Fruit fly (Drosophila melanogaster) whole organism, prepupa: ENCODE results near the gene tey.
A peak's percentile ranks its signal among the peaks of the same experiment; 100 is the strongest.

Source experiments
- CG11902 ChIP-seq: fragments of 200-800 bp; sonication (Bioruptor generic); optimal IDR thresholded peaks from 3 replicates; lab custom pipeline; 2016; ENCODE audit warnings: missing biosample characterization, missing genetic modification characterization
- CG15336 ChIP-seq: fragments of 200-800 bp; sonication (Bioruptor generic); IDR thresholded peaks from 2 replicates; pipeline ENCODE4 v1.3.6; 2022; ENCODE audit warnings: missing biosample characterization, missing genetic modification characterization
- CG3032 ChIP-seq: fragments of 200-800 bp; optimal IDR thresholded peaks from 2 replicates; lab custom pipeline; 2019; ENCODE audit warnings: missing biosample characterization, mild to moderate bottlenecking, missing genetic modification characterization, moderate library complexity
- CG3919 ChIP-seq: fragments of 200-800 bp; sonication (Bioruptor generic); optimal IDR thresholded peaks from 3 replicates; lab custom pipeline; 2016; ENCODE audit warnings: missing biosample characterization, missing genetic modification characterization
- CG6163 ChIP-seq: fragments of 200-800 bp; sonication (Bioruptor generic); IDR thresholded peaks from 3 replicates; pipeline ENCODE4 v1.3.6; 2022; ENCODE audit warnings: missing biosample characterization, missing genetic modification characterization
- CG6792 ChIP-seq: fragments of 200-800 bp; sonication (Bioruptor generic); optimal IDR thresholded peaks from 3 replicates; lab custom pipeline; 2016; ENCODE audit warnings: missing biosample characterization, missing genetic modification characterization
- CG6808 ChIP-seq: fragments of 200-800 bp; sonication (Bioruptor generic); optimal IDR thresholded peaks from 3 replicates; lab custom pipeline; 2017; ENCODE audit warnings: missing biosample characterization, missing genetic modification characterization, mild to moderate bottlenecking, moderate library complexity, missing genetic modification reagents
- CG6854 ChIP-seq: fragments of 200-800 bp; sonication (Bioruptor generic); optimal IDR thresholded peaks from 2 replicates; lab custom pipeline; 2017; ENCODE audit warnings: missing biosample characterization, mild to moderate bottlenecking, missing genetic modification characterization
- CG8119 ChIP-seq: fragments of 200-800 bp; sonication (Bioruptor generic); IDR thresholded peaks from 3 replicates; pipeline ENCODE4 v1.3.6; 2022; ENCODE audit warnings: missing biosample characterization, missing genetic modification characterization
- CG8319 ChIP-seq: fragments of 200-800 bp; sonication (Bioruptor generic); optimal IDR thresholded peaks from 3 replicates; lab custom pipeline; 2016; ENCODE audit warnings: missing biosample characterization, missing genetic modification characterization
- CG8632 ChIP-seq: fragments of 200-800 bp; sonication (Bioruptor generic); optimal IDR thresholded peaks from 3 replicates; lab custom pipeline; 2016; ENCODE audit warnings: missing biosample characterization, missing genetic modification characterization
- Eip78C ChIP-seq: fragments of 200-800 bp; sonication (Bioruptor generic); peaks from one replicate; lab custom pipeline; 2016; ENCODE audit warnings: missing biosample characterization, missing genetic modification characterization
- Eip93F ChIP-seq: fragments of 200-800 bp; sonication (Bioruptor generic); optimal IDR thresholded peaks from 2 replicates; lab custom pipeline; 2016; ENCODE audit warnings: missing biosample characterization, mild to moderate bottlenecking, missing genetic modification characterization
- Gug ChIP-seq: fragments of 200-800 bp; sonication (Bioruptor generic); IDR thresholded peaks from 2 replicates; pipeline ENCODE4 v1.3.6; 2022; ENCODE audit warnings: missing biosample characterization, missing genetic modification characterization
- Hr38 ChIP-seq: sonication (Bioruptor generic); optimal IDR thresholded peaks from 2 replicates; lab custom pipeline; 2016; ENCODE audit warnings: missing biosample characterization, missing genetic modification characterization
- Hr4 ChIP-seq: fragments of 200-800 bp; sonication (Bioruptor generic); optimal IDR thresholded peaks from 3 replicates; lab custom pipeline; 2016; ENCODE audit warnings: missing biosample characterization, missing genetic modification characterization
- OdsH ChIP-seq: fragments of 200-800 bp; sonication (Bioruptor generic); optimal IDR thresholded peaks from 3 replicates; lab custom pipeline; 2016; ENCODE audit warnings: missing biosample characterization, missing genetic modification characterization
- Sox15 ChIP-seq: fragments of 200-800 bp; sonication (Bioruptor generic); optimal IDR thresholded peaks from 3 replicates; lab custom pipeline; 2016; ENCODE audit warnings: missing biosample characterization, missing genetic modification characterization
- achi ChIP-seq: fragments of 200-800 bp; sonication (Bioruptor generic); optimal IDR thresholded peaks from 3 replicates; lab custom pipeline; 2016; ENCODE audit warnings: missing biosample characterization, missing genetic modification characterization
- acj6 ChIP-seq: fragments of 200-800 bp; sonication (Bioruptor generic); optimal IDR thresholded peaks from 3 replicates; lab custom pipeline; 2016; ENCODE audit warnings: missing biosample characterization, missing genetic modification characterization
- dac ChIP-seq: fragments of 200-800 bp; sonication (Bioruptor generic); optimal IDR thresholded peaks from 2 replicates; lab custom pipeline; 2017; ENCODE audit warnings: missing biosample characterization, mild to moderate bottlenecking, missing genetic modification characterization
- dsx ChIP-seq: fragments of 200-800 bp; optimal IDR thresholded peaks from 3 replicates; lab custom pipeline; 2019; ENCODE audit warnings: missing biosample characterization, mild to moderate bottlenecking, missing genetic modification characterization, moderate library complexity; ENCODE audit not compliant: poor library complexity, severe bottlenecking
- eg ChIP-seq: fragments of 200-800 bp; sonication (Bioruptor generic); IDR thresholded peaks from 3 replicates; pipeline ENCODE4 v1.3.6; 2022; ENCODE audit warnings: missing biosample characterization, missing genetic modification characterization
- esn ChIP-seq: fragments of 200-800 bp; sonication (Bioruptor generic); optimal IDR thresholded peaks from 2 replicates; lab custom pipeline; 2016; ENCODE audit warnings: missing biosample characterization, mild to moderate bottlenecking, missing genetic modification characterization, moderate library complexity
- lz ChIP-seq: fragments of 200-800 bp; sonication (Bioruptor generic); optimal IDR thresholded peaks from 3 replicates; lab custom pipeline; 2016; ENCODE audit warnings: missing biosample characterization, missing genetic modification characterization
- pdm3 ChIP-seq: fragments of 200-800 bp; sonication (Bioruptor generic); optimal IDR thresholded peaks from 3 replicates; lab custom pipeline; 2016; ENCODE audit warnings: missing biosample characterization, missing genetic modification characterization
- spab ChIP-seq: fragments of 200-800 bp; sonication (Bioruptor generic); optimal IDR thresholded peaks from 2 replicates; lab custom pipeline; 2017; ENCODE audit warnings: missing biosample characterization, mild to moderate bottlenecking, missing genetic modification characterization, missing genetic modification reagents
- svp ChIP-seq: fragments of 200-800 bp; sonication (Bioruptor generic); peaks from one replicate; lab custom pipeline; 2016; ENCODE audit warnings: missing biosample characterization, missing genetic modification characterization
- vri ChIP-seq: fragments of 200-800 bp; sonication (Bioruptor generic); optimal IDR thresholded peaks from 3 replicates; lab custom pipeline; 2016; ENCODE audit warnings: missing biosample characterization, mild to moderate bottlenecking, missing genetic modification characterization

tey gene

dm6 chr3L:19650588-19650987, 13.3 kb downstream of the tey start (continued):
- TF ChIP-seq achi (GFP tag; lab: Kevin White, UChicago) (no peak), pdm3 (GFP tag; lab: Kevin White, UChicago) (peak; percentile 59), CG11902 (GFP tag; lab: Kevin White, UChicago) (no peak), CG3032 (peak; percentile 58), CG8119 (peak; percentile 71), CG6163 (GFP tag; lab: Robert Waterston, UW) (peak; percentile 95), CG6792 (GFP tag; lab: Kevin White, UChicago) (peak; percentile 28), svp (peak; percentile 64), spab (GFP tag; lab: Kevin White, UChicago) (peak; percentile 62), CG8632 (GFP tag; lab: Kevin White, UChicago) (peak; percentile 26), lz (GFP tag; lab: Kevin White, UChicago) (peak; percentile 3), CG6854 (GFP tag; lab: Kevin White, UChicago) (peak; percentile 67), Eip78C (GFP tag; lab: Kevin White, UChicago) (peak; percentile 75), acj6 (peak; percentile 33), Gug (peak; percentile 63; the same call in 1 of the 2 replicates), Hr38 (no peak)
- TF ChIP-seq, all 60 proteins: peak for 40

- TF ChIP-seq Eip78C (GFP tag; lab: Kevin White, UChicago) = peak; percentile 30
- TF ChIP-seq CG8319 = no peak
Measured at dm6 chr3L:19650121-19650520, 13.8 kb downstream of the tey start.

- TF ChIP-seq Hr4 (no peak), svp (peak; percentile 91), CG6163 (GFP tag; lab: Robert Waterston, UW) (no peak), Eip93F (GFP tag; lab: Kevin White, UChicago) (peak; percentile 17)
Measured at dm6 chr3L:19649374-19649948, 14.4 kb downstream of the tey start, which contains the start of gene Oat. Oat (minus strand) TSS chr3L:19649851.

dm6 chr3L:19648648-19649047, 15.3 kb downstream of the tey start:
- peak; percentile 20 for TF ChIP-seq Eip93F (GFP tag; lab: Kevin White, UChicago)
- TF ChIP-seq svp = peak; percentile 92
- TF ChIP-seq vri (GFP tag; lab: Kevin White, UChicago) = peak; percentile 73
- no peak for TF ChIP-seq eg (GFP tag; lab: Robert Waterston, UW)

dm6 chr3L:19646292-19646691, 17.6 kb downstream of the tey start:
- TF ChIP-seq dsx (GFP tag; lab: Kevin White, UChicago) = no peak
- no peak for TF ChIP-seq dac (GFP tag; lab: Kevin White, UChicago)
- TF ChIP-seq spab (GFP tag; lab: Kevin White, UChicago) = no peak
- TF ChIP-seq Sox15 (GFP tag; lab: Kevin White, UChicago) = no peak
- no peak for TF ChIP-seq CG6808 (GFP tag; lab: Kevin White, UChicago)
- TF ChIP-seq OdsH = no peak
- TF ChIP-seq lz (GFP tag; lab: Kevin White, UChicago) = no peak
- no peak for TF ChIP-seq achi (GFP tag; lab: Kevin White, UChicago)
- TF ChIP-seq, all 60 proteins: peak for 0

dm6 chr3L:19642448-19643020, 21.4 kb downstream of the tey start, which contains the start of gene Rnf146:
Rnf146 (minus strand) TSS chr3L:19642816.
- TF ChIP-seq achi (GFP tag; lab: Kevin White, UChicago) (peak; percentile 75), CG6854 (GFP tag; lab: Kevin White, UChicago) (peak; percentile 58), esn (GFP tag; lab: Kevin White, UChicago) (peak; percentile 19), CG3032 (no peak), CG3919 (GFP tag; lab: Kevin White, UChicago) (no peak), Gug (no peak), CG15336 (peak; percentile 29; the same call in 1 of the 2 replicates)
